Fruit fly (Drosophila melanogaster): ENCODE results near the gene RhoGAP15B.

Gene RhoGAP15B

dm6 chrX:16944049-16944532 lies 1.0 kb downstream of the RhoGAP15B start (continued):
- TF ChIP-seq CG13894 (tag; optimal IDR thresholded peaks at IDR 0.05) = peak; percentile 60
- TF ChIP-seq YL-1 (GFP tag; optimal IDR thresholded peaks at IDR 0.05) = no peak
- TF ChIP-seq schlank (tag; optimal IDR thresholded peaks at IDR 0.05) = no peak
- TF ChIP-seq mirr (GFP tag; optimal IDR thresholded peaks at IDR 0.05) = peak; percentile 40
- TF ChIP-seq nmo (GFP tag; optimal IDR thresholded peaks at IDR 0.05) = peak; percentile 64
- TF ChIP-seq Pdp1 (GFP tag; optimal IDR thresholded peaks at IDR 0.05) = no peak
- no peak for TF ChIP-seq kni (GFP tag; optimal IDR thresholded peaks at IDR 0.05)
- no peak for TF ChIP-seq ash1 (GFP tag; optimal IDR thresholded peaks at IDR 0.05)
- no peak for TF ChIP-seq pros (GFP tag; optimal IDR thresholded peaks at IDR 0.05)
- TF ChIP-seq CG12236 (GFP tag; optimal IDR thresholded peaks at IDR 0.05) = no peak
- no peak for TF ChIP-seq Mad (GFP tag; optimal IDR thresholded peaks at IDR 0.05)
- no peak for TF ChIP-seq CG6254 (GFP tag; optimal IDR thresholded peaks at IDR 0.05)
- no peak for TF ChIP-seq fu2 (GFP tag; optimal IDR thresholded peaks at IDR 0.05)
- TF ChIP-seq Dip3 (GFP tag; optimal IDR thresholded peaks at IDR 0.05) = no peak
- TF ChIP-seq ewg (GFP tag; optimal IDR thresholded peaks at IDR 0.05) = no peak
- TF ChIP-seq Med (GFP tag) = peak; percentile 26
- TF ChIP-seq wek (GFP tag; optimal IDR thresholded peaks at IDR 0.05) = no peak
- peak; percentile 91 for TF ChIP-seq CG2678 (tag; optimal IDR thresholded peaks at IDR 0.05)
- TF ChIP-seq MESR4 (GFP tag; optimal IDR thresholded peaks at IDR 0.05) = no peak
- no peak for TF ChIP-seq prd (optimal IDR thresholded peaks at IDR 0.05)
- TF ChIP-seq prd (GFP tag; IDR thresholded peaks at IDR 0.05) = no peak; the same call in 2 of the 3 replicates
- no peak for TF ChIP-seq Bdp1 (GFP tag; optimal IDR thresholded peaks at IDR 0.05)
- peak; percentile 61 for TF ChIP-seq CG18619 (GFP tag; optimal IDR thresholded peaks at IDR 0.05)
- peak; percentile 40; the same call in 1 of the 3 replicates for TF ChIP-seq CG7357 (GFP tag; IDR thresholded peaks at IDR 0.05)
- peak; percentile 47 for TF ChIP-seq Abd-B (GFP tag; optimal IDR thresholded peaks at IDR 0.05)
- TF ChIP-seq ac (GFP tag; optimal IDR thresholded peaks at IDR 0.05) = no peak
- no peak for TF ChIP-seq CHES-1-like (GFP tag; optimal IDR thresholded peaks at IDR 0.05)
- no peak; the same call in 1 of the 2 replicates for TF ChIP-seq E2f2 (GFP tag; IDR thresholded peaks at IDR 0.05)
- no peak for TF ChIP-seq seq (GFP tag; IDR thresholded peaks at IDR 0.05)
- TF ChIP-seq CG12744 (GFP tag; optimal IDR thresholded peaks at IDR 0.05) = no peak
- no peak for TF ChIP-seq Taf1 (GFP tag; IDR thresholded peaks at IDR 0.05)
- TF ChIP-seq Bgb (GFP tag; IDR thresholded peaks at IDR 0.05; ENCODE audit: partially characterized antibody) = no peak
- TF ChIP-seq CG6683 (GFP tag; optimal IDR thresholded peaks at IDR 0.05) = peak; percentile 54
- TF ChIP-seq cas (GFP tag; IDR thresholded peaks at IDR 0.05) = no peak
- TF ChIP-seq fd64A (GFP tag; optimal IDR thresholded peaks at IDR 0.05) = no peak
- no peak for TF ChIP-seq zfh2 (GFP tag; optimal IDR thresholded peaks at IDR 0.05)
- TF ChIP-seq kah (GFP tag; optimal IDR thresholded peaks at IDR 0.05) = peak; percentile 80
- TF ChIP-seq Jarid2 (GFP tag; optimal IDR thresholded peaks at IDR 0.05) = no peak
- TF ChIP-seq amos (GFP tag; IDR thresholded peaks at IDR 0.05; ENCODE audit: partially characterized antibody) = no peak
- no peak for TF ChIP-seq Dll (GFP tag; IDR thresholded peaks at IDR 0.05; ENCODE audit: partially characterized antibody)
- TF ChIP-seq CG6272 (GFP tag; IDR thresholded peaks at IDR 0.05) = no peak
- no peak for TF ChIP-seq CG17912 (GFP tag; optimal IDR thresholded peaks at IDR 0.05)
- TF ChIP-seq wor (GFP tag; IDR thresholded peaks at IDR 0.05) = no peak
- TF ChIP-seq lola (GFP tag; optimal IDR thresholded peaks at IDR 0.05) = peak in 1 of 3 experiments; percentile 8
- no peak for TF ChIP-seq Dfd (GFP tag; optimal IDR thresholded peaks at IDR 0.05)
- no peak for TF ChIP-seq hth (optimal IDR thresholded peaks at IDR 0.05)
- TF ChIP-seq stwl (tag; optimal IDR thresholded peaks at IDR 0.05) = no peak
- peak; percentile 46; the same call in 1 of the 2 replicates for TF ChIP-seq CG32767 (GFP tag; IDR thresholded peaks at IDR 0.05)
- TF ChIP-seq CTCF (GFP tag; optimal IDR thresholded peaks at IDR 0.05) = no peak
- TF ChIP-seq pita (GFP tag; optimal IDR thresholded peaks at IDR 0.05) = no peak
- peak; percentile 53 for TF ChIP-seq run (tag; optimal IDR thresholded peaks at IDR 0.05)

Data from whole organism, embryonic.